Fruit fly (Drosophila melanogaster) whole organism: ENCODE measurements around the gene CG6138.

Source experiments
- CG8478 ChIP-seq: fragments of >200 bp; optimal IDR thresholded peaks from 2 replicates; lab custom pipeline; 2018; ENCODE audit warnings: inconsistent platforms
- Dll ChIP-seq: fragments of >200 bp; optimal IDR thresholded peaks from 2 replicates; lab custom pipeline; 2017
- EcR ChIP-seq, 2 experiments: fragments of >200 bp; optimal IDR thresholded peaks; 2 replicates each; lab custom pipeline; 2017; ENCODE audit warnings: missing biosample characterization in 2 of 2, missing genetic modification characterization in 2 of 2, missing genetic modification reagents in 2 of 2
- pan ChIP-seq: fragments of >200 bp; optimal IDR thresholded peaks from 2 replicates; lab custom pipeline; 2017
- psq ChIP-seq: fragments of >200 bp; optimal IDR thresholded peaks from 2 replicates; lab custom pipeline; 2017
- usp ChIP-seq: fragments of >200 bp; optimal IDR thresholded peaks from 2 replicates; lab custom pipeline; 2017; ENCODE audit warnings: missing biosample characterization, missing genetic modification characterization, mixed read lengths

Gene CG6138

dm6 chr2L:10543992-10544391, 23.1 kb upstream of the CG6138 start:
- TF ChIP-seq EcR (GFP tag; optimal IDR thresholded peaks at IDR 0.05; lab: Kevin White, UChicago) (no peak), psq (lab: Kevin White, UChicago) (no peak), CG8478 (lab: Kevin White, UChicago) (no peak), pan (lab: Kevin White, UChicago) (no peak), usp (GFP tag; lab: Kevin White, UChicago) (no peak)

DNA sequence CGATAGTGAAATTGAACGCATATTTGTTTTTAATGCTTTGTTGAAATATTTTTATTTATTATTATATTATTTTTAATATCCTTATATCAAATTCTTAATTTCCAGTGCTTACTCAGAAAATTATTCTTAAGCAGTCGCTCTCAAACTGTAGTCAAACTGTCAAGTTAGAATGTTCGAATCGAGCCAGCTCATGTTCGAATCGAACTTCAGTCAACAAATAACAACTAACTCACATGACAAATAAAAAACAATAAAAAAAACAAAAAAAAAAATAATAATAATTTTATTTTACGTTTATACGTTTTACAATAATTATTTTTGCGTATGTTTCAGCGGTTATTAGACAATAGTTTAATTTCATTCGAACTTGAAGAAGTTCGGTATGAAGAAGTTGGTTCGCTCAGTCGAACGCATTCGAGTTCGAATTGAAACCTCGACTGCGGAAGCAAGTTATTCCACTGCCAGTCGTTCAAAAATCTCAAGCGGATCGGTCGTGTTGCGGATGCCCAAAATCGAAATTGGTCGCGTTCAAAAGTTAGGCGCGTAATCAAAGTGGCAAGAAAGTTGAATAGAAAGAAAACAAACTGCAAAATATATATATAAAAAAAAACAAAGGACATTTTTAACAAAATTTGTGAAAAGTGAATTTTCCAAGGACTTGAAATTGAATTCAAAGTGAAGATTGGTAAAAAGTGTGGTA, 22.5 kb upstream of the CG6138 start, which contains the start of gene Trim9:
Gene Trim9, plus strand, starts transcription at position 463 of the 700 bp plus-strand sequence.
- TF ChIP-seq EcR (GFP tag; optimal IDR thresholded peaks at IDR 0.05; lab: Kevin White, UChicago) (no peak), pan (lab: Kevin White, UChicago) (no peak), CG8478 (lab: Kevin White, UChicago) (no peak), Dll (no peak), psq (lab: Kevin White, UChicago) (no peak), usp (GFP tag; lab: Kevin White, UChicago) (no peak)

- no peak for TF ChIP-seq psq (lab: Kevin White, UChicago)
- TF ChIP-seq pan (lab: Kevin White, UChicago) = no peak
- no peak for TF ChIP-seq CG8478 (lab: Kevin White, UChicago)
- TF ChIP-seq usp (GFP tag; lab: Kevin White, UChicago) = no peak
- TF ChIP-seq EcR (GFP tag; optimal IDR thresholded peaks at IDR 0.05; lab: Kevin White, UChicago) = no peak
- no peak for TF ChIP-seq Dll
Measured at dm6 chr2L:10548814-10549423, 18.1 kb upstream of the CG6138 start.

- TF ChIP-seq psq (lab: Kevin White, UChicago) = no peak
- TF ChIP-seq pan (lab: Kevin White, UChicago) = no peak
- TF ChIP-seq Dll = no peak
- no peak for TF ChIP-seq EcR (GFP tag; optimal IDR thresholded peaks at IDR 0.05; lab: Kevin White, UChicago)
- TF ChIP-seq CG8478 (lab: Kevin White, UChicago) = no peak
- TF ChIP-seq usp (GFP tag; lab: Kevin White, UChicago) = no peak
Measured at dm6 chr2L:10552807-10553206, 14.2 kb upstream of the CG6138 start.

dm6 chr2L:10553692-10554091, 13.4 kb upstream of the CG6138 start:
- no peak for TF ChIP-seq usp (GFP tag; lab: Kevin White, UChicago)
- no peak for TF ChIP-seq pan (lab: Kevin White, UChicago)
- no peak for TF ChIP-seq Dll
- no peak for TF ChIP-seq EcR (GFP tag; optimal IDR thresholded peaks at IDR 0.05; lab: Kevin White, UChicago)
- no peak for TF ChIP-seq psq (lab: Kevin White, UChicago)
- no peak for TF ChIP-seq CG8478 (lab: Kevin White, UChicago)

DNA sequence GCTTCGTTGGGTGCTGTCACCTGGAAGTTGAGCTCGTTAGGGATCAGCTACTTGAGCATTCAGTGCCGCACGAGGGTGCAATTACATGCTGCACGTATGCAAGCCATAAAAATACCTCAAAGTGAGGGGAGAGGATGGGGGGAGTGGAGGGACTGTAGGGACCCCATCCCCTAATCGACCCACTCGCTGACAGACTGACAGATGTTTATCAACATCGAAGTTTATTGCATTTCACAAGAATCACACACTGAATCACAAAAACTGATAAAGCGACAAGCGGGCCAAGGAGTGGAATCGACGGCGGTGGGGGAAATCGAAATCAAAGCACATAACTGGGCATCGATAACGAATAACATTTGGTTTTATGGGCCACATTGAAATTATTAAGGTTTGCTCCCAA, 12.4 kb upstream of the CG6138 start:
- TF ChIP-seq EcR (GFP tag; optimal IDR thresholded peaks at IDR 0.05; lab: Kevin White, UChicago) (no peak), CG8478 (lab: Kevin White, UChicago) (no peak), pan (lab: Kevin White, UChicago) (no peak), psq (lab: Kevin White, UChicago) (no peak), usp (GFP tag; lab: Kevin White, UChicago) (no peak), Dll (no peak)

DNA sequence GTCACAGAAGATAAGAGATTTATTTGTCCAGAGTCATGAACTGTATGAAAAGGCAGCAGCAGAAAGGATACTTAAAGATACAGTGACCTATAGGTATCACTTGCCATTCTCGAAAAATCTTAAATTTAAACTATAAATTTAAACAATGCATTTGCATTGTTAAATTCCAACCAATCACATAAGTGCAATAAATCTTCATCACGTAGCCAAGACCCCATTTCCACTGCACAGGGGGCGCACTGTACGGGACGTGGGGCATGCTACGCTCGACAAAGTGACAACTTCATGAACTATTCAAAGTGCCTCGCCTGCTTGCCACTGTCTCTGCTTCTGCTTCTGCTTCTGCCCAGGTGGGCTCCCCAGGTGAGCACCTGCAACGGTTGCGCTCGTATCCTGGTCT, 11.8 kb upstream of the CG6138 start:
- TF ChIP-seq Dll = no peak
- no peak for TF ChIP-seq pan (lab: Kevin White, UChicago)
- no peak for TF ChIP-seq EcR (GFP tag; optimal IDR thresholded peaks at IDR 0.05; lab: Kevin White, UChicago)
- TF ChIP-seq psq (lab: Kevin White, UChicago) = no peak
- no peak for TF ChIP-seq usp (GFP tag; lab: Kevin White, UChicago)
- TF ChIP-seq CG8478 (lab: Kevin White, UChicago) = no peak

DNA sequence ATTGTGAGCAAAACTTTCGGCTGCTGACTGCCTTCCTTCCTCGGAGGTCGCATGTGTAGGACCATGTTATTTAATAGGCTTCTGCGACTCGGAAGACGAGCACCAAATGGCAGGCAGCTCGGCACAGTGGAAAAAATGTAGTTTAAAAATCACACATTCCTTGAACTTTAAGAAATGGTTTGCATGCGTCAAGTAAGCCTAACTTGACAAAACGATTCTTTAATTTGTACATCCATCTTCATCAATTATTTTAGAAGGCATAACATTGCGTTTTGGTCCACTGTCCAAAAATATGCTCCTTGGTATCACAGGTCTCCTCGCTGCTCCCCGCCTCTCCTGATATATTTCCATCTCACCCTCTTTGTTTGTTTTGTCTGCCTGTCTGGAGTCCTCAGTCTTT, 1.4 kb upstream of the CG6138 start:
- TF ChIP-seq psq (lab: Kevin White, UChicago) (no peak), EcR (GFP tag; optimal IDR thresholded peaks at IDR 0.05; lab: Kevin White, UChicago) (no peak), usp (GFP tag; lab: Kevin White, UChicago) (no peak), Dll (no peak), pan (lab: Kevin White, UChicago) (no peak), CG8478 (lab: Kevin White, UChicago) (no peak)

- TF ChIP-seq psq (lab: Kevin White, UChicago) = no peak
- no peak for TF ChIP-seq pan (lab: Kevin White, UChicago)
- TF ChIP-seq CG8478 (lab: Kevin White, UChicago) = no peak
- TF ChIP-seq usp (GFP tag; lab: Kevin White, UChicago) = no peak
- TF ChIP-seq EcR (GFP tag; optimal IDR thresholded peaks at IDR 0.05; lab: Kevin White, UChicago) = no peak
- TF ChIP-seq Dll = no peak
Measured at dm6 chr2L:10577692-10578091, 10.6 kb downstream of the CG6138 start, which contains the start of gene w-cup. Gene w-cup, minus strand, starts transcription at chr2L:10577792.

DNA sequence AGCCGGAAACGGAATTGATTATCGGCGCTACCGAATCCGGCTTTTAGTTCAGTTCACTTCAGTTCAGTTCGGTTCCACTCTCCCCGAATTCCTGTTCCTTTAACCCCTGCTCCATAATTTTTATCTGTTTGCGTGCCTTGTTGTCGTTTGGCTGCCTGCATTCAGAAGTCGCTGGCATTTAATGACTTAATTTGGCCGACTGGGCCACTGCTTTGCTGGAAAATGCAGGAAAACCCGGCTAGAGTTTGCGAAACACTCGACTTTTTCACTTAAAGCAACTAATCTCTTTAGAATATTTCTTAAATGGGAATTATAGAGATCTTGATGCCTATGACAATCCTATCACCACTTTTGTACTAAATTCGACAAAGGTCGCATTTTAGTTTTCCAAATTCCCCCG, 12.4 kb downstream of the CG6138 start, which contains the start of gene CG34160:
Gene CG34160, plus strand, starts transcription at position 301 of the 400 bp plus-strand sequence.
- TF ChIP-seq usp (GFP tag; lab: Kevin White, UChicago) = no peak
- TF ChIP-seq CG8478 (lab: Kevin White, UChicago) = no peak
- TF ChIP-seq psq (lab: Kevin White, UChicago) = no peak
- TF ChIP-seq EcR (GFP tag; optimal IDR thresholded peaks at IDR 0.05; lab: Kevin White, UChicago) = no peak
- TF ChIP-seq Dll = no peak
- no peak for TF ChIP-seq pan (lab: Kevin White, UChicago)

- TF ChIP-seq EcR (GFP tag; optimal IDR thresholded peaks at IDR 0.05; lab: Kevin White, UChicago) (no peak), Dll (no peak), CG8478 (lab: Kevin White, UChicago) (no peak)
Measured at dm6 chr2L:10581602-10582001, 14.5 kb downstream of the CG6138 start, which contains the start of gene CG34161. Gene CG34161, minus strand, starts transcription at chr2L:10581702.
